Worm (Caenorhabditis elegans) whole organism, L4 larva: ENCODE results near the gene F38B7.11.

Experiments
- fos-1 ChIP-seq: fragments of 150-350 bp; optimal IDR thresholded peaks from 2 replicates; lab custom pipeline; 2014; ENCODE audit warnings: missing biosample characterization, missing genetic modification characterization
- nhr-237 ChIP-seq: sonication (generic microtip); optimal IDR thresholded peaks from 2 replicates; lab custom pipeline; 2017; ENCODE audit warnings: missing biosample characterization, missing genetic modification characterization
- nhr-28 ChIP-seq: fragments of 150-350 bp; optimal IDR thresholded peaks from 2 replicates; lab custom pipeline; 2014; ENCODE audit warnings: missing biosample characterization, missing genetic modification characterization
- pqm-1 ChIP-seq: sonication (generic microtip); optimal IDR thresholded peaks from 2 replicates; lab custom pipeline; 2017; ENCODE audit warnings: missing biosample characterization, missing genetic modification characterization

- TF ChIP-seq fos-1 (tag; lab: Kevin White, UChicago) (no peak), pqm-1 (tag; lab: Kevin White, UChicago) (no peak), nhr-237 (tag; lab: Kevin White, UChicago) (no peak), nhr-28 (no peak)
Observed at ce11 chrV:11517789-11518188, 29.1 kb upstream of the F38B7.11 start, which contains the start of gene C55A6.4.
